Worm (Caenorhabditis elegans): ENCODE data around the gene Y56A3A.33.

ce11 chrIII:12014503-12014902 lies 11.8 kb upstream of the Y56A3A.33 start:
- TF ChIP-seq nhr-11 (tag; optimal IDR thresholded peaks at IDR 0.05) (no peak), nhr-77 (tag; optimal IDR thresholded peaks at IDR 0.05) (no peak), fkh-10 (GFP tag; optimal IDR thresholded peaks at IDR 0.05) (no peak), snpc-4 (tag; optimal IDR thresholded peaks at IDR 0.05) (no peak), ZK546.5 (tag; optimal IDR thresholded peaks at IDR 0.05) (no peak), ceh-28 (tag; optimal IDR thresholded peaks at IDR 0.05) (no peak), ama-1 (optimal IDR thresholded peaks at IDR 0.05) (no peak), elt-2 (tag; optimal IDR thresholded peaks at IDR 0.05) (no peak), daf-12 (tag; optimal IDR thresholded peaks at IDR 0.05) (no peak), nhr-25 (tag; optimal IDR thresholded peaks at IDR 0.05) (no peak), lsy-12 (tag; optimal IDR thresholded peaks at IDR 0.05) (no peak), R02D3.7 (tag; optimal IDR thresholded peaks at IDR 0.05) (no peak)
